Worm (Caenorhabditis elegans): Measurements from ENCODE around the gene ZK287.4.

DNA sequence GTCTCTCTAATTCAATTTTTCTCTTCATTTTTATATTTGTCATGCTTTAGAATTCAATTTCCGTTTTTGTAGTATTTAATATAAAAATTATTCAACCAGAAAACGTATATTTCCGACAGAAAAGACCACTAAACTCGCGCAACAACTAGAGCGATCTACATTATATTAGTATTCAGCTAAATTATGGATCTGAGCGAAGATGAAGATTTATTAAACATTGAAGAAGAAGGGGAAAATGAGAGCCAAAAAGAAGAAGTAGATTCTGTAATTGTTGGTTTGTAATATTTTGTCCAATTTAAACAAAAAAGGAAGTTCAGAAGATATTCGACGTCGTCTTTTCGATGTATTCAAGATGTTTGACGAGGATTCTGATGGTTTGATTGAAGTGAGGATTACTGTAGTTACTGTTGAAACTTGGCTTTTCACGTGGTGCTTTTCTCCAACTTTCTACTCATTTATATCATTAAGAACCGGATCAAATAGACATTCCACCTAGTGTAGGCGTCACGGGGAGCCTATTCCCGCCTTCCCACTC lies 48.5 kb upstream of the ZK287.4 start, which contains the start of gene cal-7:
- TF ChIP-seq dao-5 (tag; optimal IDR thresholded peaks at IDR 0.05) = no peak
- no peak for TF ChIP-seq W03F9.2 (tag; optimal IDR thresholded peaks at IDR 0.05)
